Worm (Caenorhabditis elegans): ENCODE results near the gene col-87.

col-87 gene

DNA sequence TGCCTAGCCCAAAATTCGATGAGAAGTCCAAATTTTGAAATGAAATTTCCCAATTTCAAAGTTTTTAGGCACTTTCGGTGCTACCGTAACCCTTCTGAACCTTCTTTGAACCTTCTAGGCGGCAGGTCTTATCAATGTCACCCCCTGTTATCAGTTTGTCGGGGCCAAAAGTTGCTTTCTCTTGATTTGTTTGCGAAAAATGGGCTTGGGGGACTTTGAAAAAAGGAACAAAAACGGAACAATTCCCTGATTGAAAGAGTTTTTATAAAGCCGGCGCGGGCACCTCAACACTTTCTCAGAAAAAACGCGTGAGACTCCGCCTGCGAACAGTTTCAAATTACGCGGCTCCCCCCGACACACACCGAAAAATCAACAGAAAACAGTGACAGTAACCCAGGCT is 41.3 kb downstream of the col-87 start:
- TF ChIP-seq ceh-44 (GFP tag; IDR thresholded peaks at IDR 0.05) (no peak), dmd-6 (GFP tag; IDR thresholded peaks at IDR 0.05) (peak; percentile 34; the same call in 1 of the 2 replicates), mxl-3 (GFP tag; optimal IDR thresholded peaks at IDR 0.05) (no peak)

ce11 chrII:14052204-14052603 is 42.3 kb downstream of the col-87 start, which contains the start of gene daf-5:
Gene daf-5 (minus strand): TSS chrII:14052304.
- no peak for TF ChIP-seq mdt-29 (GFP tag; IDR thresholded peaks at IDR 0.05)
- no peak for TF ChIP-seq nhr-28 (tag; optimal IDR thresholded peaks at IDR 0.05)
- TF ChIP-seq jun-1 (tag; optimal IDR thresholded peaks at IDR 0.05): no peak
- TF ChIP-seq aha-1 (tag): peak; percentile 41

DNA sequence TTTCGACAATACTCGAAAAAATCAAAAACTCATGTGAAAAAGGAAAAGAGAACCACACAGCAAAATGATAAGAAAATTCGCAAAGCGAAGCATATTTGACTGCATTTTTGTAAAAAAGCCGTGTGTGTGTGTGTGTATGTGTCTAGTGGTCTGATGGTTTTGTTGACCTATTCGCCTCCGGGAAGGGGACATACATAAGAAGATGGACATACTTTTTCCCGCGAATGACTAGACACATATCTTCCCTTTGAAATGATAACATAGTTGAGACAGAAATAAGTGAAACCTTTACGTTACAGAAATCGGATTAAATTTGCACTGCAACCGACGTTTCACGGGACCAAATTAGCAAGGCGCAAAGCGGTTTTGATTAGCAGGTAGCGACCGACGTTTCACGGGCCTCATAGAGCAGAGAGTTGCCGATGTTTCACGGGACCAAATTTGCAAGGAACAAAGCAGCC is 43.0 kb downstream of the col-87 start:
- TF ChIP-seq nhr-11 (tag; optimal IDR thresholded peaks at IDR 0.05) (no peak), pqm-1 (tag; optimal IDR thresholded peaks at IDR 0.05) (peak; percentile 67), dve-1 (tag; optimal IDR thresholded peaks at IDR 0.05; ENCODE audit: insufficient read depth) (peak; percentile 38), mxl-3 (GFP tag; optimal IDR thresholded peaks at IDR 0.05) (peak; percentile 30), daf-16 (GFP tag; optimal IDR thresholded peaks at IDR 0.05) (no peak), daf-16 (tag; optimal IDR thresholded peaks at IDR 0.05) (peak; percentile 53), nhr-28 (tag; optimal IDR thresholded peaks at IDR 0.05) (peak; percentile 89), hlh-11 (tag; optimal IDR thresholded peaks at IDR 0.05) (peak; percentile 65), dmd-6 (GFP tag; IDR thresholded peaks at IDR 0.05) (peak; percentile 43; the same call in 1 of the 2 replicates), jun-1 (tag; optimal IDR thresholded peaks at IDR 0.05) (no peak), aha-1 (tag) (peak; percentile 59), attf-4 (tag; optimal IDR thresholded peaks at IDR 0.05) (no peak), hlh-30 (tag; optimal IDR thresholded peaks at IDR 0.05; ENCODE audit: insufficient read depth) (peak; percentile 50), nhr-77 (tag; optimal IDR thresholded peaks at IDR 0.05) (peak; percentile 89)

ce11 chrII:14050506-14050905 is 44.0 kb downstream of the col-87 start:
- no peak for TF ChIP-seq nhr-41 (GFP tag; IDR thresholded peaks at IDR 0.05)
- TF ChIP-seq nhr-48 (tag; optimal IDR thresholded peaks at IDR 0.05): peak; percentile 71
- TF ChIP-seq pha-4 (GFP tag; IDR thresholded peaks at IDR 0.05): peak; percentile 44; the same call in 1 of the 2 replicates
- peak; percentile 75 for TF ChIP-seq pha-4 (tag; optimal IDR thresholded peaks at IDR 0.05)
- TF ChIP-seq hmg-1.1 (GFP tag; IDR thresholded peaks at IDR 0.05): peak; percentile 80
- 0 out of 4 replicates have a peak, but pooled peaks of 1 of the 2 experiments have one; percentile 14 for TF ChIP-seq madf-5 (GFP tag; IDR thresholded peaks at IDR 0.05)
- TF ChIP-seq mes-2 (tag; optimal IDR thresholded peaks at IDR 0.05; ENCODE audit: poor library complexity, severe bottlenecking): peak; percentile 55
- peak; percentile 83 for TF ChIP-seq mxl-3 (GFP tag; optimal IDR thresholded peaks at IDR 0.05)
- peak; percentile 21 for TF ChIP-seq pqm-1 (tag; optimal IDR thresholded peaks at IDR 0.05)
- TF ChIP-seq php-3 (GFP tag; IDR thresholded peaks at IDR 0.05): no peak
- TF ChIP-seq nhr-77 (tag; optimal IDR thresholded peaks at IDR 0.05): peak; percentile 85
- peak; percentile 96 for TF ChIP-seq hlh-11 (tag; optimal IDR thresholded peaks at IDR 0.05)
- TF ChIP-seq dmd-8 (GFP tag; IDR thresholded peaks at IDR 0.05): no peak
- TF ChIP-seq attf-4 (tag; optimal IDR thresholded peaks at IDR 0.05): no peak
- 0 out of 2 replicates have a peak, but pooled peaks have one; percentile 50 for TF ChIP-seq saeg-2 (GFP tag; IDR thresholded peaks at IDR 0.05)
- TF ChIP-seq lin-13 (GFP tag; optimal IDR thresholded peaks at IDR 0.05): peak; percentile 13
- no peak for TF ChIP-seq lin-15B (tag; optimal IDR thresholded peaks at IDR 0.05)
- no peak for TF ChIP-seq unc-39 (tag; optimal IDR thresholded peaks at IDR 0.05)
- peak; percentile 39 for TF ChIP-seq gei-8 (GFP tag; optimal IDR thresholded peaks at IDR 0.05)
- TF ChIP-seq nhr-102 (tag; optimal IDR thresholded peaks at IDR 0.05): peak; percentile 54
- TF ChIP-seq unc-62 (GFP tag; optimal IDR thresholded peaks at IDR 0.05 in 1 of 2): peak in 1 of 2 experiments; percentile 44
- TF ChIP-seq unc-62 (tag; optimal IDR thresholded peaks at IDR 0.05): no peak
- no peak for TF ChIP-seq sdz-12 (GFP tag; optimal IDR thresholded peaks at IDR 0.05)
- TF ChIP-seq zip-2 (tag; optimal IDR thresholded peaks at IDR 0.05): no peak
- peak; percentile 44 to 80 for TF ChIP-seq mdl-1 (tag; optimal IDR thresholded peaks at IDR 0.05)
- TF ChIP-seq nhr-10 (tag; optimal IDR thresholded peaks at IDR 0.05): peak; percentile 55
- TF ChIP-seq nhr-42 (GFP tag; IDR thresholded peaks at IDR 0.05): peak; percentile 59; the same call in 1 of the 2 replicates
- TF ChIP-seq hlh-30 (tag; optimal IDR thresholded peaks at IDR 0.05; ENCODE audit: insufficient read depth): peak; percentile 86
- TF ChIP-seq zfp-3 (GFP tag; conservative IDR thresholded peaks at IDR 0.05): no peak
- peak; percentile 22 for TF ChIP-seq rbr-2 (tag; optimal IDR thresholded peaks at IDR 0.05)
- peak; percentile 67 for TF ChIP-seq mep-1 (tag; optimal IDR thresholded peaks at IDR 0.05)
- peak; percentile 51 for TF ChIP-seq nhr-11 (tag; optimal IDR thresholded peaks at IDR 0.05)
- peak in 1 of 2 experiments; percentile 61 for TF ChIP-seq daf-16 (GFP tag; optimal IDR thresholded peaks at IDR 0.05)
- peak; percentile 79 for TF ChIP-seq daf-16 (tag; optimal IDR thresholded peaks at IDR 0.05)
- TF ChIP-seq dmd-6 (GFP tag; IDR thresholded peaks at IDR 0.05): peak; percentile 91
- 0 out of 2 replicates have a peak, but pooled peaks have one; percentile 40 for TF ChIP-seq ceh-20 (GFP tag; IDR thresholded peaks at IDR 0.05)
- TF ChIP-seq nhr-6 (tag; optimal IDR thresholded peaks at IDR 0.05): peak; percentile 55

Measured in whole organism, L4 larva.